Fruit fly (Drosophila melanogaster) whole organism, adult: ENCODE measurements around the gene Osi23.

Experiments
- CG11617 ChIP-seq: fragments of 200-800 bp; sonication (Bioruptor generic); optimal IDR thresholded peaks from 2 replicates; lab custom pipeline; 2017; ENCODE audit warnings: mild to moderate bottlenecking, missing biosample characterization, missing genetic modification reagents, missing genetic modification characterization
- CG12768 ChIP-seq: fragments of 200-800 bp; sonication (Bioruptor generic); optimal IDR thresholded peaks from 2 replicates; lab custom pipeline; 2017; ENCODE audit warnings: missing biosample characterization, missing genetic modification characterization, mild to moderate bottlenecking, moderate library complexity, missing genetic modification reagents
- CG14711 ChIP-seq: fragments of 200-800 bp; sonication (Bioruptor generic); optimal IDR thresholded peaks from 2 replicates; lab custom pipeline; 2018; ENCODE audit warnings: missing biosample characterization, mild to moderate bottlenecking, missing genetic modification characterization, moderate library complexity
- CG1620 ChIP-seq: fragments of 200-800 bp; sonication (Bioruptor generic); optimal IDR thresholded peaks from 2 replicates; lab custom pipeline; 2016; ENCODE audit warnings: missing biosample characterization, missing genetic modification characterization
- CG33017 ChIP-seq: fragments of 200-800 bp; sonication (Bioruptor generic); optimal IDR thresholded peaks from 2 replicates; lab custom pipeline; 2018; ENCODE audit warnings: missing biosample characterization, mild to moderate bottlenecking, missing genetic modification characterization, moderate library complexity
- CG5204 ChIP-seq: fragments of 200-800 bp; sonication (Bioruptor generic); optimal IDR thresholded peaks from 2 replicates; lab custom pipeline; 2016; ENCODE audit warnings: missing biosample characterization, missing genetic modification characterization
- CG7045 ChIP-seq: fragments of 200-800 bp; sonication (Bioruptor generic); optimal IDR thresholded peaks from 2 replicates; lab custom pipeline; 2017; ENCODE audit warnings: missing biosample characterization, mild to moderate bottlenecking, missing genetic modification characterization
- CG7101 ChIP-seq: fragments of 200-800 bp; sonication (Bioruptor generic); optimal IDR thresholded peaks from 2 replicates; lab custom pipeline; 2018; ENCODE audit warnings: missing biosample characterization, mild to moderate bottlenecking, missing genetic modification characterization, moderate library complexity
- Clk ChIP-seq: fragments of 200-800 bp; sonication (Bioruptor generic); optimal IDR thresholded peaks from 2 replicates; lab custom pipeline; 2017; ENCODE audit warnings: missing biosample characterization, missing genetic modification characterization
- Crg-1 ChIP-seq: fragments of 200-800 bp; sonication (Bioruptor generic); optimal IDR thresholded peaks from 2 replicates; lab custom pipeline; 2016; ENCODE audit warnings: missing biosample characterization, missing genetic modification characterization
- Hr96 ChIP-seq: fragments of 200-800 bp; sonication (Bioruptor generic); optimal IDR thresholded peaks from 2 replicates; lab custom pipeline; 2016; ENCODE audit warnings: missing biosample characterization, missing genetic modification characterization
- Mnt ChIP-seq: fragments of 200-800 bp; sonication (Bioruptor generic); optimal IDR thresholded peaks from 2 replicates; lab custom pipeline; 2016; ENCODE audit warnings: missing biosample characterization, mild to moderate bottlenecking, missing genetic modification characterization
- bab1 ChIP-seq: fragments of 200-800 bp; sonication (Bioruptor generic); optimal IDR thresholded peaks from 3 replicates; lab custom pipeline; 2019; ENCODE audit warnings: missing biosample characterization, mild to moderate bottlenecking, missing genetic modification characterization, moderate library complexity
- cic ChIP-seq: fragments of 200-800 bp; sonication (Bioruptor generic); optimal IDR thresholded peaks from 2 replicates; lab custom pipeline; 2017; ENCODE audit warnings: missing biosample characterization, mild to moderate bottlenecking, missing genetic modification characterization, moderate library complexity
- cnc ChIP-seq, 2 experiments: fragments of >200 bp; optimal IDR thresholded peaks; 2 replicates each; lab custom pipeline; 2017
- kay ChIP-seq: fragments of 200-800 bp; sonication (Bioruptor generic); peaks from one replicate; lab custom pipeline; 2016; ENCODE audit warnings: missing biosample characterization, missing genetic modification characterization, borderline replicate concordance
- ovo ChIP-seq: fragments of 200-800 bp; sonication (Bioruptor generic); optimal IDR thresholded peaks from 2 replicates; lab custom pipeline; 2016; ENCODE audit warnings: missing biosample characterization, missing genetic modification characterization
- pad ChIP-seq: fragments of 200-800 bp; sonication (Bioruptor generic); optimal IDR thresholded peaks from 3 replicates; lab custom pipeline; 2017; ENCODE audit warnings: missing biosample characterization, missing genetic modification characterization, mild to moderate bottlenecking, moderate library complexity, missing genetic modification reagents
- tj ChIP-seq: fragments of 200-800 bp; sonication (Bioruptor generic); optimal IDR thresholded peaks from 3 replicates; lab custom pipeline; 2017; ENCODE audit warnings: missing biosample characterization, mild to moderate bottlenecking, missing genetic modification characterization, moderate library complexity
- toe ChIP-seq: fragments of 200-800 bp; sonication (Bioruptor generic); optimal IDR thresholded peaks from 2 replicates; lab custom pipeline; 2016; ENCODE audit warnings: missing biosample characterization, missing genetic modification characterization

Gene Osi23

DNA sequence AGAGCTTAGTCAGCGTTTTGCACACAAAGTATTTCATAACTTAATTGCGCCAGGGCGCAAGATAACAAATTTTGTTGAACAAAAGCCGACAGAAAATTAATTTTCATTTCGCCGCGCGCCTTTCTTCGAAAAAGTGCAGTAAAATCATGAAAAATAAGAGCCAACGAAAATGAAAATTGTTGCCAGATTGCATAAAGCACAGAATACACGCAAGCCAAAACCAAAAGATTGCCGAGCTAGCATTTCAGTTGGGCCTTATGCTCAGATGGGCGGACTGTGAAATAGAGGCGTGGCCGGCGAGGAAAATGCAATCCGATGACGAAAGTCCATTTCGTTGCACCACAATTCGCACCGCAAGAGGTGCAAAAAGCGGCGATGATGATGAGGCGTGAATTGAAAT is 25.8 kb upstream of the Osi23 start:
- TF ChIP-seq CG1620 (GFP tag; lab: Kevin White, UChicago) (no peak), kay (no peak), tj (GFP tag; lab: Kevin White, UChicago) (peak; percentile 99), CG12768 (no peak)

DNA sequence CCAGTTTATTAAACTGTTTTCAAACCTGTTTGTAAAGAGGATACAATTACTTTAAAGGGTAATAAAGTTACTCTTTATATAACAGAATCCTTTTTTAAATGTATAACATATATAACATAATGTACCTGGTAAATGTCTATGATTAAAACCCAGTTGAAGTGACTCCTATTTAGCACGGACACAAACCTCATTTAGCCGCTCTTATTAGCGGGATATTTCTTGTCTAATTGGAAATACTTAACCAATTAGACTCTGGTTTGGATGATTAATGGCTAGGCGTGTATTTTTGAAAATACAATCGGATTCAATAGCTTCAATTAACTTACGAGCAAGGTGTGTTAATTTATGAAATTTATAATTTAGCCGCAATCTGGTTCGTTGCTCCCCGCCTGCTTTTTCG is 22.2 kb upstream of the Osi23 start:
- TF ChIP-seq bab1 (GFP tag; lab: Kevin White, UChicago) (no peak), toe (GFP tag; lab: Kevin White, UChicago) (no peak), Hr96 (GFP tag; lab: Kevin White, UChicago) (no peak), CG1620 (GFP tag; lab: Kevin White, UChicago) (no peak), CG5204 (GFP tag; lab: Kevin White, UChicago) (no peak), CG11617 (GFP tag; lab: Kevin White, UChicago) (no peak), CG12768 (no peak), cnc (optimal IDR thresholded peaks at IDR 0.05; lab: Kevin White, UChicago) (no peak)

DNA sequence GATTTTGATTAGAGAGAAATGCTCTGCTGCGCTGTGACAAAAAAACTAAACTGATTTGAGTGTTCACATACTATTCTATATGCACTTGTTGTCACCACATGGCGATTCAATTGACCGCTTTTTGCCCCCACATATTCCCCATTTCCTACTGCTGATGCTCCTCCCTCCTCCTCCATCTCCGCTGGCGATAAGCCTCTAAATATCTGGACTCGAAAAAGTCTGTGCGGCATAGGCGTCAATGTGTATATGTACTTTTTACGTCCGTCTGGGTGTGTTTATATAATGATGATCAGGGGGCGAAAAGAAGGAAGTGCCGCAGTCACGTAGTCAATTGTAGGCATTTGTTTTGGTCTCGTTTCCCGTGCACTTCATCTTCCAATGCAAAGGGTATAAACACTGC is 21.7 kb upstream of the Osi23 start:
- TF ChIP-seq Hr96 (GFP tag; lab: Kevin White, UChicago) (no peak), cic (peak; percentile 76), kay (no peak), bab1 (GFP tag; lab: Kevin White, UChicago) (no peak), Crg-1 (no peak), CG7045 (GFP tag; lab: Kevin White, UChicago) (no peak), CG1620 (GFP tag; lab: Kevin White, UChicago) (no peak), Mnt (GFP tag; lab: Kevin White, UChicago) (peak; percentile 14), ovo (GFP tag; lab: Kevin White, UChicago) (no peak), CG12768 (peak; percentile 54), tj (GFP tag; lab: Kevin White, UChicago) (no peak)

DNA sequence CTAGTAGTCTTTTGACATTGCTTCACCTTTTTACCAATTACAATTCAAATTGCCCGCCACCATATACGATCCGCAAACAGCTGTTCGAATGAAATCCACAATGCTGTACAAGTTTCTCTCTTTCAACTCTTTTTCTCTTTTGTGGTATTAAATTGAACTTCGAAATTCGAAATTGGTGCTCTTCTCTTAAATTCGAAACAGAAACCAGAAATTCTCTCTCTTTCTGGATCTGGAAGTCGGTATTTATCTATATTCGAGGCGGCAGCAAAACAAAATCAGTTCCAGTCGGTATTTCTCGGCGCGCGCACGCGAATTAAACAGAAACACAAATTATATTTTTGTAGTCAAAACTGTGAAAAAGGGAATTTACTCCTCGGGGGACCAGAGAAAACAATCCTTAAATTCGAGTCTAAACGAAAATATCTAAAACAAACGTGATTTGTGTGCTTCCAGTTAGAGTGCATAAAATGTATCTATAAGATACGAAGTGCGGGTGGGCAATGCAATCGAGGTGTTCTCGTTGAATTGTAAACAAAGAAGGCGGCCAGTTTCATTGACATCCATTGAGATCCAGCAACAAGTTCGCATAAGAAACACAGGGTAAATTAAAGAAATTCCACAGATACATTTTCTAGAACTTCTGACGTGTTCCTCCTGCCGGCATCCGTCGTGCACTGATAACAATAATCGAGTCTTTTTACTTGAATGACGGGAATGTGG is 21.1 kb upstream of the Osi23 start, which contains the start of gene PH4alphaEFB:
Gene PH4alphaEFB (plus strand): TSS at position 276 of the 720 bp plus-strand sequence.
- TF ChIP-seq CG5204 (GFP tag; lab: Kevin White, UChicago) (no peak), CG7045 (GFP tag; lab: Kevin White, UChicago) (no peak), Crg-1 (no peak), Hr96 (GFP tag; lab: Kevin White, UChicago) (no peak), cic (no peak), CG11617 (GFP tag; lab: Kevin White, UChicago) (peak; percentile 7), CG1620 (GFP tag; lab: Kevin White, UChicago) (no peak), CG7101 (no peak), tj (GFP tag; lab: Kevin White, UChicago) (peak; percentile 30), cnc (optimal IDR thresholded peaks at IDR 0.05; lab: Kevin White, UChicago) (no peak), pad (GFP tag; lab: Kevin White, UChicago) (no peak), CG33017 (tag; lab: Kevin White, UChicago) (no peak), CG12768 (no peak), kay (peak; percentile 74), CG14711 (no peak), Mnt (GFP tag; lab: Kevin White, UChicago) (peak; percentile 11), bab1 (GFP tag; lab: Kevin White, UChicago) (peak; percentile 18), Clk (GFP tag; lab: Kevin White, UChicago) (no peak), toe (GFP tag; lab: Kevin White, UChicago) (no peak)

DNA sequence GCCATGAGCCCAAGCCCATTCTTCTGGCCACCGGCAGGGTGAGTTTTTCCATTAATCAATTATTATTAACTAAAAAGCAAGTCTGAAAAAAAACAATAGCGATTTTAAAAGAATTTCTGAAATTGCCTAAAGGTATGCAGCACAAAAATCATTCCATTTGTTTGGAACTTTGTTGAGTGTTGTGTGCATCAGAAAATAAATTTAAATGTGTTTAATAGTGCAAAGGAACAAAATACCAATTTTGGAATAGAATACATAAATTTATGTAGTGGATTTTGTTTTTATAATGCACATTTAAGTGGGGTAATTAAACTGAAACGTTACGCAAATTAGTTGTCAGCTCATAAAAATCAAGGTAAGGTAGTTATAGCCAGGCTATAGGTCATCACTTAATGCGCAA is 19.4 kb upstream of the Osi23 start:
- no peak for TF ChIP-seq CG14711
- TF ChIP-seq Crg-1: no peak
- TF ChIP-seq CG5204 (GFP tag; lab: Kevin White, UChicago): no peak
- TF ChIP-seq cnc (optimal IDR thresholded peaks at IDR 0.05; lab: Kevin White, UChicago): no peak

DNA sequence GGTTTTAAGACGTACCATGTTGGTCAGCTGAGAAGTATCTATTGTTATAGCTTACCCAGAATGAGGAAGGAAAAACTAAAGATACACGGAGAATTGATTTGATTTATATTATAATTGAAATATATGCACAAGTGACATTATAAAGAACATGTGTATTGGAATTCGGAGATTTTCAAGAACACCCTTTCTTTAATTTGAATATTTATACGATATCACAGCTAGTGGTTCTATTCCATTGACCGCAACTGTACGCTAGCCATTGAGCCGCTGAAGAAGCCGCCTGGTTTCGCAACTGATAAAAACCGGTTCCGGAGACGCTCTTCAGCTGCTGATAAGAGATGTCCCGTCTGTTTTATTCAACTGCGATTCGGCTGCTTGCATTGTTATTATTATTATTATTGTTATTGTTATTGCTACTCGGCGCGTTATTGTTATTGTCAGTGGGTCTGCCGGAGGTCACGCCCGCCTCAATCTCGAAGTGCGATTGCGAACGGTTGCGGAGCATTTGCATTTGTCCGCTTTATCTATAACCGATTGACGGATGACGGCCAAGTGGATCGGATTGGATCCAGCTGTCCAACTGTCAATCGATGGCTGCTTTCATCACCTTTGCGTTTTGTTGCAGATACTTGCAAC is 16.9 kb upstream of the Osi23 start:
- TF ChIP-seq kay: no peak
- no peak for TF ChIP-seq CG1620 (GFP tag; lab: Kevin White, UChicago)
- no peak for TF ChIP-seq ovo (GFP tag; lab: Kevin White, UChicago)
- no peak for TF ChIP-seq CG14711
- no peak for TF ChIP-seq Clk (GFP tag; lab: Kevin White, UChicago)
- TF ChIP-seq CG7045 (GFP tag; lab: Kevin White, UChicago): no peak
- no peak for TF ChIP-seq pad (GFP tag; lab: Kevin White, UChicago)
- TF ChIP-seq Hr96 (GFP tag; lab: Kevin White, UChicago): no peak
- TF ChIP-seq cnc (optimal IDR thresholded peaks at IDR 0.05; lab: Kevin White, UChicago): no peak
- no peak for TF ChIP-seq Crg-1
- no peak for TF ChIP-seq CG33017 (tag; lab: Kevin White, UChicago)
- TF ChIP-seq toe (GFP tag; lab: Kevin White, UChicago): no peak
- TF ChIP-seq tj (GFP tag; lab: Kevin White, UChicago): no peak
- TF ChIP-seq bab1 (GFP tag; lab: Kevin White, UChicago): no peak
- no peak for TF ChIP-seq CG11617 (GFP tag; lab: Kevin White, UChicago)
- no peak for TF ChIP-seq CG7101
- no peak for TF ChIP-seq CG5204 (GFP tag; lab: Kevin White, UChicago)
- TF ChIP-seq cic: no peak
